Fruit fly (Drosophila melanogaster) Kc167 (cell line): ENCODE data around the gene CG10086.

ENCODE experiments used
- Myc ChIP-seq: fragments of >200 bp; optimal IDR thresholded peaks from 2 replicates; lab custom pipeline; 2017; ENCODE audit warnings: missing external identifiers
- Sin3A ChIP-seq: fragments of >200 bp; optimal IDR thresholded peaks from 2 replicates; lab custom pipeline; 2018; ENCODE audit warnings: missing external identifiers
- h ChIP-seq: fragments of >200 bp; optimal IDR thresholded peaks from 3 replicates; lab custom pipeline; 2018; ENCODE audit warnings: missing external identifiers
- insv ChIP-seq: fragments of >200 bp; optimal IDR thresholded peaks from 3 replicates; lab custom pipeline; 2018; ENCODE audit warnings: missing external identifiers
- psq ChIP-seq: fragments of >200 bp; optimal IDR thresholded peaks from 2 replicates; lab custom pipeline; 2017; ENCODE audit warnings: missing external identifiers
- ttk ChIP-seq: sonication (Bioruptor generic); optimal IDR thresholded peaks from 2 replicates; lab custom pipeline; 2017; ENCODE audit warnings: missing external identifiers

DNA sequence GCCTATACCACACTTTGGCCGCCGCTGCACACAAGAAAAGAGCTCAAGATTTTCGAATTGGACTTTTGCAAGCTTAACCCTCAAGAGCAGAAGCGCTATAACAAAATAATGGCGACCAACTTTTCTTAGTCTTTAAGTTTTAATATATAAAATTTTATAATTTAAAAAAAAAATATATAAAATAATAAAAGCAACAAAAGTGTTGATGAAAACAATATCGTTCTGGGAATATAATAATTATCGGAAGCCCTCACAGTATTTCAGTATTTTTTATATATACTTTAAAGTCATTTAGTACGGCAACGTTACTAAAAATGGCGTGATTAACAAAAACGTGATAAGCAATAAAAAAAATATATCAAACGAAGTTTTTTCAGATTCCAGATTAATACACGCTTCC is 30.9 kb upstream of the CG10086 start, which contains the start of gene Sp7:
- TF ChIP-seq h (no peak), Sin3A (no peak), insv (lab: Kevin White, UChicago) (no peak), psq (lab: Kevin White, UChicago) (no peak), Myc (lab: Kevin White, UChicago) (no peak), ttk (lab: Kevin White, UChicago) (no peak)
